Fruit fly (Drosophila melanogaster) whole organism, embryonic: ENCODE results near the gene RapGAP1.

Experiments
- Ada2b ChIP-seq: fragments of 200-800 bp; sonication (Bioruptor generic); IDR thresholded peaks from 2 replicates; pipeline ENCODE4 v1.3.6; 2022; ENCODE audit warnings: missing biosample characterization, missing genetic modification characterization
- Atf-2 ChIP-seq: fragments of 200-800 bp; sonication (Bioruptor generic); optimal IDR thresholded peaks from 2 replicates; lab custom pipeline; 2016; ENCODE audit warnings: missing biosample characterization, missing genetic modification characterization
- Awh ChIP-seq: fragments of 200-800 bp; sonication (Bioruptor generic); IDR thresholded peaks from 2 replicates; pipeline ENCODE4, ENCODE4 v1.3.6; 2022; ENCODE audit warnings: missing biosample characterization, missing genetic modification characterization
- C15 ChIP-seq: fragments of 200-800 bp; sonication (Bioruptor generic); IDR thresholded peaks from 3 replicates; pipeline ENCODE4 v1.3.6; 2022; ENCODE audit warnings: missing biosample characterization, missing genetic modification characterization
- CG10209 ChIP-seq: fragments of 200-800 bp; sonication (Bioruptor generic); optimal IDR thresholded peaks from 3 replicates; lab custom pipeline; 2017; ENCODE audit warnings: missing biosample characterization, mild to moderate bottlenecking, missing genetic modification characterization, missing genetic modification reagents
- CG11504 ChIP-seq: fragments of 200-800 bp; sonication (Bioruptor generic); optimal IDR thresholded peaks from 3 replicates; lab custom pipeline; 2019; ENCODE audit warnings: missing biosample characterization, mild to moderate bottlenecking, missing genetic modification characterization, moderate library complexity
- CG12391 ChIP-seq: fragments of 200-800 bp; sonication (Bioruptor generic); optimal IDR thresholded peaks from 3 replicates; lab custom pipeline; 2018; ENCODE audit warnings: missing biosample characterization, mild to moderate bottlenecking, missing genetic modification characterization, moderate library complexity
- CG15479 ChIP-seq: fragments of 200-800 bp; sonication (Bioruptor generic); optimal IDR thresholded peaks from 3 replicates; lab custom pipeline; 2019; ENCODE audit warnings: missing biosample characterization, mild to moderate bottlenecking, missing genetic modification characterization, moderate library complexity
- CG1603 ChIP-seq: fragments of 200-800 bp; sonication (Bioruptor generic); optimal IDR thresholded peaks from 2 replicates; lab custom pipeline; 2019; ENCODE audit warnings: missing biosample characterization, mild to moderate bottlenecking, missing genetic modification characterization, moderate library complexity
- CG1647 ChIP-seq: fragments of 200-800 bp; sonication (Bioruptor generic); optimal IDR thresholded peaks from 3 replicates; lab custom pipeline; 2016; ENCODE audit warnings: missing biosample characterization, missing genetic modification characterization
- CG2120 ChIP-seq: fragments of 200-800 bp; sonication (Bioruptor generic); optimal IDR thresholded peaks from 3 replicates; lab custom pipeline; 2016; ENCODE audit warnings: missing biosample characterization, missing genetic modification characterization
- CG2712 ChIP-seq: fragments of 200-800 bp; optimal IDR thresholded peaks from 3 replicates; lab custom pipeline; 2019; ENCODE audit warnings: missing biosample characterization, mild to moderate bottlenecking, missing genetic modification characterization, moderate library complexity
- CG32772 ChIP-seq: fragments of 200-800 bp; sonication (Bioruptor generic); IDR thresholded peaks from 2 replicates; pipeline ENCODE4 v1.3.6; 2022; ENCODE audit warnings: missing biosample characterization, missing genetic modification characterization
- CG3281 ChIP-seq: fragments of 200-800 bp; sonication (Bioruptor generic); optimal IDR thresholded peaks from 3 replicates; lab custom pipeline; 2017; ENCODE audit warnings: missing biosample characterization, mild to moderate bottlenecking, missing genetic modification characterization
- CG4328 ChIP-seq: fragments of 200-800 bp; sonication (Bioruptor generic); optimal IDR thresholded peaks from 3 replicates; lab custom pipeline; 2017; ENCODE audit warnings: missing biosample characterization, missing genetic modification reagents, missing genetic modification characterization
- CG4730 ChIP-seq: fragments of 200-800 bp; sonication (Bioruptor generic); IDR thresholded peaks from 2 replicates; pipeline ENCODE4 v1.3.6; 2022; ENCODE audit warnings: missing biosample characterization, missing genetic modification characterization
- CG5245 ChIP-seq: fragments of 200-800 bp; sonication (Bioruptor generic); optimal IDR thresholded peaks from 3 replicates; lab custom pipeline; 2016; ENCODE audit warnings: missing biosample characterization, missing genetic modification characterization
- CG6272 ChIP-seq: fragments of 200-800 bp; sonication (Bioruptor generic); IDR thresholded peaks from 2 replicates; pipeline ENCODE4 v1.3.6; 2022; ENCODE audit warnings: missing biosample characterization, missing genetic modification characterization
- CG6813 ChIP-seq: fragments of 200-800 bp; sonication (Bioruptor generic); optimal IDR thresholded peaks from 2 replicates; lab custom pipeline; 2017; ENCODE audit warnings: missing biosample characterization, missing genetic modification characterization, mild to moderate bottlenecking, moderate library complexity, missing genetic modification reagents
- CG8290 ChIP-seq, 3 experiments: fragments of 200-800 bp; sonication (Bioruptor generic); optimal IDR thresholded peaks; 2 replicates each; lab custom pipeline; 2016 to 2019; ENCODE audit warnings: missing biosample characterization in 3 of 3, missing genetic modification characterization in 3 of 3, mild to moderate bottlenecking in 2 of 3, moderate library complexity in 1 of 3
- CG8359 ChIP-seq: fragments of 200-800 bp; sonication (Bioruptor generic); optimal IDR thresholded peaks from 2 replicates; lab custom pipeline; 2017; ENCODE audit warnings: missing biosample characterization, mild to moderate bottlenecking, missing genetic modification characterization, borderline replicate concordance
- Elba2 ChIP-seq: fragments of 200-800 bp; sonication (Bioruptor generic); optimal IDR thresholded peaks from 3 replicates; lab custom pipeline; 2016; ENCODE audit warnings: missing biosample characterization, missing genetic modification characterization
- Ets97D ChIP-seq: fragments of 200-800 bp; sonication (Bioruptor generic); optimal IDR thresholded peaks from 3 replicates; lab custom pipeline; 2016; ENCODE audit warnings: missing biosample characterization, missing genetic modification characterization
- Gug ChIP-seq: fragments of 200-800 bp; sonication (Bioruptor generic); IDR thresholded peaks from 4 replicates; pipeline ENCODE4 v1.3.6; 2022; ENCODE audit warnings: missing biosample characterization, missing genetic modification characterization
- Hmr ChIP-seq: fragments of 200-800 bp; sonication (Bioruptor generic); optimal IDR thresholded peaks from 3 replicates; lab custom pipeline; 2017; ENCODE audit warnings: mild to moderate bottlenecking, missing biosample characterization, missing genetic modification reagents, missing genetic modification characterization
- Nf-YA ChIP-seq: fragments of 200-800 bp; sonication (Bioruptor generic); IDR thresholded peaks from 2 replicates; pipeline ENCODE4 v1.3.6; 2022; ENCODE audit warnings: missing biosample characterization, missing genetic modification characterization
- Spps ChIP-seq: fragments of 200-800 bp; sonication (Bioruptor generic); optimal IDR thresholded peaks from 2 replicates; lab custom pipeline; 2018; ENCODE audit warnings: missing biosample characterization, mild to moderate bottlenecking, missing genetic modification characterization
- Taf1 ChIP-seq: fragments of 200-800 bp; sonication (Bioruptor generic); IDR thresholded peaks from 2 replicates; pipeline ENCODE4 v1.3.6; 2022; ENCODE audit warnings: missing biosample characterization, missing genetic modification characterization
- Tbp ChIP-seq: fragments of >200 bp; optimal IDR thresholded peaks from 2 replicates; lab custom pipeline; 2018; ENCODE audit warnings: missing biosample characterization, missing genetic modification characterization
- Usf ChIP-seq: fragments of 200-800 bp; sonication (Bioruptor generic); optimal IDR thresholded peaks from 2 replicates; lab custom pipeline; 2017; ENCODE audit warnings: missing genotype, missing biosample characterization, missing genetic modification characterization
- Vsx1 ChIP-seq: fragments of 200-800 bp; sonication (Bioruptor generic); optimal IDR thresholded peaks from 2 replicates; lab custom pipeline; 2017; ENCODE audit warnings: missing biosample characterization, mild to moderate bottlenecking, missing genetic modification characterization, missing genetic modification reagents
- al ChIP-seq: fragments of 200-800 bp; sonication (Bioruptor generic); IDR thresholded peaks from 2 replicates; pipeline ENCODE4 v1.3.6; 2022; ENCODE audit warnings: missing biosample characterization, missing genetic modification characterization
- danr ChIP-seq: fragments of 200-800 bp; sonication (Bioruptor generic); IDR thresholded peaks from 2 replicates; pipeline ENCODE4 v1.3.6; 2022; ENCODE audit warnings: missing biosample characterization, missing genetic modification characterization
- dati ChIP-seq: fragments of 200-800 bp; sonication (Bioruptor generic); IDR thresholded peaks from 2 replicates; pipeline ENCODE4 v1.3.6; 2022; ENCODE audit warnings: missing biosample characterization, missing genetic modification characterization
- dm ChIP-seq: fragments of 200-800 bp; sonication (Bioruptor generic); optimal IDR thresholded peaks from 3 replicates; lab custom pipeline; 2016; ENCODE audit warnings: missing biosample characterization, missing genetic modification characterization
- fru ChIP-seq: fragments of >200 bp; optimal IDR thresholded peaks from 2 replicates; lab custom pipeline; 2017
- gem ChIP-seq: fragments of 200-800 bp; sonication (Bioruptor generic); optimal IDR thresholded peaks from 2 replicates; lab custom pipeline; 2019; ENCODE audit warnings: missing biosample characterization, mild to moderate bottlenecking, missing genetic modification characterization, moderate library complexity
- gsb ChIP-seq: fragments of 200-800 bp; sonication (Bioruptor generic); IDR thresholded peaks from 2 replicates; pipeline ENCODE4 v1.3.6; 2022; ENCODE audit warnings: missing biosample characterization, missing genetic modification characterization
- gsb-n ChIP-seq: fragments of 200-800 bp; sonication (Bioruptor generic); optimal IDR thresholded peaks from 3 replicates; lab custom pipeline; 2018; ENCODE audit warnings: missing biosample characterization, mild to moderate bottlenecking, missing genetic modification characterization
- gt ChIP-seq: fragments of 200-800 bp; sonication (Bioruptor generic); IDR thresholded peaks from 2 replicates; pipeline ENCODE4 v1.3.6; 2022; ENCODE audit warnings: missing biosample characterization, missing genetic modification characterization
- ken ChIP-seq: fragments of 200-800 bp; sonication (Bioruptor generic); IDR thresholded peaks from 3 replicates; pipeline ENCODE4 v1.3.6; 2022; ENCODE audit warnings: missing biosample characterization, missing genetic modification characterization
- maf-S ChIP-seq: fragments of 200-800 bp; sonication (Bioruptor generic); optimal IDR thresholded peaks from 2 replicates; lab custom pipeline; 2016; ENCODE audit warnings: missing biosample characterization, missing genetic modification characterization
- mld ChIP-seq: fragments of 200-800 bp; sonication (Bioruptor generic); IDR thresholded peaks from 3 replicates; pipeline ENCODE4 v1.3.6; 2022; ENCODE audit warnings: missing biosample characterization, missing genetic modification characterization; ENCODE audit not compliant: partially characterized antibody
- pita ChIP-seq: fragments of 200-800 bp; sonication (Bioruptor generic); optimal IDR thresholded peaks from 2 replicates; lab custom pipeline; 2017; ENCODE audit warnings: missing biosample characterization, mild to moderate bottlenecking, missing genetic modification characterization
- ranshi ChIP-seq: fragments of 200-800 bp; sonication (Bioruptor generic); IDR thresholded peaks from 2 replicates; pipeline ENCODE4 v1.3.6; 2022; ENCODE audit warnings: missing biosample characterization, missing genetic modification characterization
- rib ChIP-seq: fragments of 200-800 bp; sonication (Bioruptor generic); IDR thresholded peaks from 2 replicates; pipeline ENCODE4 v1.3.6; 2022; ENCODE audit warnings: missing biosample characterization, missing genetic modification characterization
- shn ChIP-seq: fragments of 200-800 bp; sonication (Bioruptor generic); optimal IDR thresholded peaks from 3 replicates; lab custom pipeline; 2016; ENCODE audit warnings: missing biosample characterization, missing genetic modification characterization
- slou ChIP-seq: fragments of 200-800 bp; sonication (Bioruptor generic); optimal IDR thresholded peaks from 3 replicates; lab custom pipeline; 2016; ENCODE audit warnings: missing biosample characterization, missing genetic modification characterization
- sr ChIP-seq: fragments of 200-800 bp; sonication (Bioruptor generic); IDR thresholded peaks from 3 replicates; pipeline ENCODE4 v1.3.6; 2022; ENCODE audit warnings: missing biosample characterization, missing genetic modification characterization
- toy ChIP-seq: fragments of 200-800 bp; sonication (Bioruptor generic); IDR thresholded peaks from 2 replicates; pipeline ENCODE4 v1.3.6; 2022; ENCODE audit warnings: missing biosample characterization, missing genetic modification characterization
- zf30C ChIP-seq: fragments of 200-800 bp; sonication (Bioruptor generic); optimal IDR thresholded peaks from 3 replicates; lab custom pipeline; 2018; ENCODE audit warnings: missing biosample characterization, mild to moderate bottlenecking, missing genetic modification characterization

The RapGAP1 gene

dm6 chr2L:7495987-7496503, 82.7 kb downstream of the RapGAP1 start, which contains the start of gene Ziz:
TSS of gene Ziz (minus strand) at chr2L:7496307.
- TF ChIP-seq Usf (GFP tag; lab: Kevin White, UChicago) (no peak), CG6813 (GFP tag; lab: Kevin White, UChicago) (peak; percentile 10), sr (peak; percentile 65; the same call in 1 of the 3 replicates), CG15479 (GFP tag; lab: Kevin White, UChicago) (no peak), Taf1 (GFP tag; lab: Robert Waterston, UW) (no peak), CG6272 (0 out of 2 replicates have a peak, but pooled peaks have one; percentile 8), gt (no peak), fru (lab: Kevin White, UChicago) (no peak), shn (GFP tag; lab: Kevin White, UChicago) (no peak), rib (GFP tag; lab: Robert Waterston, UW) (peak; percentile 83; the same call in 1 of the 2 replicates), CG4328 (peak; percentile 5), al (GFP tag; lab: Robert Waterston, UW) (0 out of 2 replicates have a peak, but pooled peaks have one; percentile 24), CG1603 (peak; percentile 87), CG8290 (GFP tag; optimal IDR thresholded peaks at IDR 0.05; lab: Kevin White, UChicago) (peak; percentile 65), CG8290 (tag; optimal IDR thresholded peaks at IDR 0.05; lab: Kevin White, UChicago) (peak in 1 of 2 experiments; percentile 86), CG2712 (tag; lab: Kevin White, UChicago) (peak; percentile 62), Ada2b (GFP tag; lab: Robert Waterston, UW) (no peak), dm (GFP tag; lab: Kevin White, UChicago) (peak; percentile 27), Atf-2 (GFP tag; lab: Kevin White, UChicago) (no peak), toy (GFP tag; lab: Robert Waterston, UW) (no peak), CG32772 (GFP tag; lab: Robert Waterston, UW) (no peak), gsb-n (tag; lab: Kevin White, UChicago) (peak; percentile 35), CG1647 (GFP tag; lab: Kevin White, UChicago) (no peak), Awh (peak; percentile 57; the same call in 1 of the 2 replicates), CG11504 (tag; lab: Kevin White, UChicago) (peak; percentile 61), gem (tag; lab: Kevin White, UChicago) (no peak), maf-S (no peak), CG2120 (peak; percentile 45), Nf-YA (no peak), zf30C (GFP tag; lab: Kevin White, UChicago) (no peak), danr (GFP tag; lab: Robert Waterston, UW) (no peak), Elba2 (peak; percentile 14), gsb (GFP tag; lab: Robert Waterston, UW) (no peak), CG8359 (GFP tag; lab: Kevin White, UChicago) (no peak), CG10209 (GFP tag; lab: Kevin White, UChicago) (no peak), CG5245 (GFP tag; lab: Kevin White, UChicago) (no peak), ranshi (peak; percentile 40; the same call in 1 of the 2 replicates), CG3281 (GFP tag; lab: Kevin White, UChicago) (peak; percentile 51), Gug (GFP tag; lab: Robert Waterston, UW) (0 out of 4 replicates have a peak, but pooled peaks have one; percentile 22), Spps (no peak), Hmr (peak; percentile 87), mld (GFP tag; lab: Robert Waterston, UW) (no peak), CG4730 (GFP tag; lab: Robert Waterston, UW) (no peak), slou (GFP tag; lab: Kevin White, UChicago) (no peak), Vsx1 (GFP tag; lab: Kevin White, UChicago) (no peak), ken (GFP tag; lab: Robert Waterston, UW) (peak; percentile 46; the same call in 1 of the 3 replicates), C15 (GFP tag; lab: Robert Waterston, UW) (no peak), Tbp (GFP tag; lab: Kevin White, UChicago) (no peak), pita (peak; percentile 98), CG12391 (peak; percentile 42), dati (no peak), Ets97D (GFP tag; lab: Kevin White, UChicago) (peak; percentile 84)
